Fruit fly (Drosophila melanogaster) whole organism, adult: ENCODE measurements around the gene Mpi.

Source experiments
- CG11617 ChIP-seq: fragments of 200-800 bp; sonication (Bioruptor generic); optimal IDR thresholded peaks from 2 replicates; lab custom pipeline; 2017; ENCODE audit warnings: mild to moderate bottlenecking, missing biosample characterization, missing genetic modification reagents, missing genetic modification characterization
- CG12768 ChIP-seq: fragments of 200-800 bp; sonication (Bioruptor generic); optimal IDR thresholded peaks from 2 replicates; lab custom pipeline; 2017; ENCODE audit warnings: missing biosample characterization, missing genetic modification characterization, mild to moderate bottlenecking, moderate library complexity, missing genetic modification reagents
- CG14711 ChIP-seq: fragments of 200-800 bp; sonication (Bioruptor generic); optimal IDR thresholded peaks from 2 replicates; lab custom pipeline; 2018; ENCODE audit warnings: missing biosample characterization, mild to moderate bottlenecking, missing genetic modification characterization, moderate library complexity
- CG1620 ChIP-seq: fragments of 200-800 bp; sonication (Bioruptor generic); optimal IDR thresholded peaks from 2 replicates; lab custom pipeline; 2016; ENCODE audit warnings: missing biosample characterization, missing genetic modification characterization
- CG33017 ChIP-seq: fragments of 200-800 bp; sonication (Bioruptor generic); optimal IDR thresholded peaks from 2 replicates; lab custom pipeline; 2018; ENCODE audit warnings: missing biosample characterization, mild to moderate bottlenecking, missing genetic modification characterization, moderate library complexity
- CG5204 ChIP-seq: fragments of 200-800 bp; sonication (Bioruptor generic); optimal IDR thresholded peaks from 2 replicates; lab custom pipeline; 2016; ENCODE audit warnings: missing biosample characterization, missing genetic modification characterization
- CG7045 ChIP-seq: fragments of 200-800 bp; sonication (Bioruptor generic); optimal IDR thresholded peaks from 2 replicates; lab custom pipeline; 2017; ENCODE audit warnings: missing biosample characterization, mild to moderate bottlenecking, missing genetic modification characterization
- CG7101 ChIP-seq: fragments of 200-800 bp; sonication (Bioruptor generic); optimal IDR thresholded peaks from 2 replicates; lab custom pipeline; 2018; ENCODE audit warnings: missing biosample characterization, mild to moderate bottlenecking, missing genetic modification characterization, moderate library complexity
- Clk ChIP-seq: fragments of 200-800 bp; sonication (Bioruptor generic); optimal IDR thresholded peaks from 2 replicates; lab custom pipeline; 2017; ENCODE audit warnings: missing biosample characterization, missing genetic modification characterization
- Crg-1 ChIP-seq: fragments of 200-800 bp; sonication (Bioruptor generic); optimal IDR thresholded peaks from 2 replicates; lab custom pipeline; 2016; ENCODE audit warnings: missing biosample characterization, missing genetic modification characterization
- Hr96 ChIP-seq: fragments of 200-800 bp; sonication (Bioruptor generic); optimal IDR thresholded peaks from 2 replicates; lab custom pipeline; 2016; ENCODE audit warnings: missing biosample characterization, missing genetic modification characterization
- Mnt ChIP-seq: fragments of 200-800 bp; sonication (Bioruptor generic); optimal IDR thresholded peaks from 2 replicates; lab custom pipeline; 2016; ENCODE audit warnings: missing biosample characterization, mild to moderate bottlenecking, missing genetic modification characterization
- bab1 ChIP-seq: fragments of 200-800 bp; sonication (Bioruptor generic); optimal IDR thresholded peaks from 3 replicates; lab custom pipeline; 2019; ENCODE audit warnings: missing biosample characterization, mild to moderate bottlenecking, missing genetic modification characterization, moderate library complexity
- cic ChIP-seq: fragments of 200-800 bp; sonication (Bioruptor generic); optimal IDR thresholded peaks from 2 replicates; lab custom pipeline; 2017; ENCODE audit warnings: missing biosample characterization, mild to moderate bottlenecking, missing genetic modification characterization, moderate library complexity
- cnc ChIP-seq, 2 experiments: fragments of >200 bp; optimal IDR thresholded peaks; 2 replicates each; lab custom pipeline; 2017
- kay ChIP-seq: fragments of 200-800 bp; sonication (Bioruptor generic); peaks from one replicate; lab custom pipeline; 2016; ENCODE audit warnings: missing biosample characterization, missing genetic modification characterization, borderline replicate concordance
- ovo ChIP-seq: fragments of 200-800 bp; sonication (Bioruptor generic); optimal IDR thresholded peaks from 2 replicates; lab custom pipeline; 2016; ENCODE audit warnings: missing biosample characterization, missing genetic modification characterization
- pad ChIP-seq: fragments of 200-800 bp; sonication (Bioruptor generic); optimal IDR thresholded peaks from 3 replicates; lab custom pipeline; 2017; ENCODE audit warnings: missing biosample characterization, missing genetic modification characterization, mild to moderate bottlenecking, moderate library complexity, missing genetic modification reagents
- tj ChIP-seq: fragments of 200-800 bp; sonication (Bioruptor generic); optimal IDR thresholded peaks from 3 replicates; lab custom pipeline; 2017; ENCODE audit warnings: missing biosample characterization, mild to moderate bottlenecking, missing genetic modification characterization, moderate library complexity
- toe ChIP-seq: fragments of 200-800 bp; sonication (Bioruptor generic); optimal IDR thresholded peaks from 2 replicates; lab custom pipeline; 2016; ENCODE audit warnings: missing biosample characterization, missing genetic modification characterization

Gene Mpi

DNA sequence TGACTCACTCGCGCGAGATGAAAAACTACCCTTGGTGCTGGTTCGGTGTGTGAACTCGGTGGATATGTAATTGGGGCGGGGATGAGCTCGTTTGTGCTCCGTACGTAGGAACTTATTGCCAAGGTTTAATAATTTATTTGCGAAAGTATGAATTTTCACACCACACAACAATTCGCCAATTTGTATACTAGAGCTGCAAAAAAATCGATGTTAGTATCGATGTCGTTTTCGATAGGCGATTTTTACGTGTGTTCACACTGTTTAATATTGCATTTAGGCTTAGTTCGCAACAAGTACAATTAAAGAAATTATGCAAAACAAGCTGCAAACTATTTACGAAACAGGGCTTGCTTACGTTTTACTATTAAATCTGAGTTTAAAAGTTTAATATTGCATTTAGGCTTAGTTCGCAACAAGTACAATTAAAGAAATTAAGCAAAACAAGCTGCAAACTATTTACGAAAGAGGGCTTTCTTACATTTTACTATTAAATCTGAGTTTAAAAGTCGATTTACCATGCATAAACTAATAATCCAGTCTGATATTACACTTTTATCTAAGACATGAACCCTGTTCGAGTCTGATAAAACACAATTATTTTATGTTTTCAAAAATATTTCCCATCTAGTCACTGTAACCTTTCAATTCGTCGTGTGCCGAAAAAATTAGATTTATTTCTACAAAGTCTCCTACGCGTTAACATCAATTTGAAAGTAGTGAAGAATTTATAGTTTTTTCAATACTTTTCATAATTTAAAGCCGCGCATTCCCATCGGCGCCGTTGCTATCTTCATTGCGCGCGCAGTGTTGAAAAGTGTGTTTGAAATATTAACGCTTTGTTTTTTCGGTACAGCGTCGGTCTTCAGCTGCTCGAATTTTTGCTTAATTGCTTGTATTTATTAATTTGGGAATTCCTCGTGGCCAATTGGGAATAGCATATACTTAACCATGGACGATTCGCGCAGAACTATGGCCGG is 3.8 kb downstream of the Mpi start, which contains the start of the genes Snap24 and CG8478:
TSS of gene Snap24 (minus strand) at position 196 of the 977 bp plus-strand sequence.
TSS of gene CG8478 (plus strand) at position 696 of the 977 bp plus-strand sequence.
- TF ChIP-seq Mnt (GFP tag; lab: Kevin White, UChicago): peak; percentile 25
- TF ChIP-seq tj (GFP tag; lab: Kevin White, UChicago): peak; percentile 0
- TF ChIP-seq pad (GFP tag; lab: Kevin White, UChicago): peak; percentile 51
- peak; percentile 9 for TF ChIP-seq bab1 (GFP tag; lab: Kevin White, UChicago)
- TF ChIP-seq toe (GFP tag; lab: Kevin White, UChicago): no peak
- peak; percentile 1 for TF ChIP-seq CG11617

dm6 chr3R:9767620-9768592 is 8.5 kb downstream of the Mpi start, which contains the start of gene Naa80:
TSS of gene Naa80 (plus strand) at chr3R:9767834.
- TF ChIP-seq CG12768 (GFP tag; lab: Kevin White, UChicago): peak; percentile 82
- no peak for TF ChIP-seq cnc (optimal IDR thresholded peaks at IDR 0.05; lab: Kevin White, UChicago)
- TF ChIP-seq cic (GFP tag; lab: Kevin White, UChicago): peak; percentile 88
- TF ChIP-seq Crg-1 (GFP tag; lab: Kevin White, UChicago): peak; percentile 96
- peak; percentile 64 for TF ChIP-seq ovo (GFP tag; lab: Kevin White, UChicago)
- TF ChIP-seq Clk (GFP tag; lab: Kevin White, UChicago): peak; percentile 67
- TF ChIP-seq pad (GFP tag; lab: Kevin White, UChicago): peak; percentile 80
- peak; percentile 95 for TF ChIP-seq CG1620 (GFP tag; lab: Kevin White, UChicago)
- peak; percentile 82 for TF ChIP-seq CG7101 (tag; lab: Kevin White, UChicago)
- peak; percentile 65 for TF ChIP-seq CG7045 (GFP tag; lab: Kevin White, UChicago)
- peak; percentile 38 for TF ChIP-seq Hr96 (GFP tag; lab: Kevin White, UChicago)
- peak; percentile 56 for TF ChIP-seq bab1 (GFP tag; lab: Kevin White, UChicago)
- TF ChIP-seq CG11617: peak; percentile 57
- no peak for TF ChIP-seq CG5204
- peak; percentile 92 for TF ChIP-seq Mnt (GFP tag; lab: Kevin White, UChicago)
- peak; percentile 21 for TF ChIP-seq tj (GFP tag; lab: Kevin White, UChicago)
- TF ChIP-seq CG14711 (tag; lab: Kevin White, UChicago): peak; percentile 55
- no peak for TF ChIP-seq kay (GFP tag; lab: Kevin White, UChicago)
- TF ChIP-seq CG33017 (tag; lab: Kevin White, UChicago): peak; percentile 69
- TF ChIP-seq toe (GFP tag; lab: Kevin White, UChicago): peak; percentile 63

DNA sequence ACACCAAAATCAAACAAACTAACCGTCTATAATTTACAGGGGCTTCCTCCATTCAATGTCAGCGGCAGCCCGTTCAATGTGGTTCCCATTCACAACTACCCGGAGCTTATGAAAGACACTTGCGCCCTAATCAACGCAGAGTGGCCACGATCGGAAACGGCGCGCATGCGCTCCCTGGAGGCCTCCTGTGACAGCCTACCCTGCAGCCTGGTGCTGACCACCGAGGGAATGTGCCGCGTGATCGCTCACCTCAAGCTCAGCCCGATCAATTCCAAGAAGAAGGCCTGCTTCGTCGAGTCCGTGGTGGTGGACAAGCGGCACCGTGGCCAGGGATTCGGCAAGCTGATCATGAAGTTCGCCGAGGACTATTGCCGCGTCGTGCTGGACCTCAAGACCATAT is 9.5 kb downstream of the Mpi start, which contains the start of gene MED6:
TSS of gene MED6 (minus strand) at position 101 of the 400 bp plus-strand sequence.
- TF ChIP-seq Mnt (GFP tag; lab: Kevin White, UChicago): no peak

- TF ChIP-seq CG7045 (GFP tag; lab: Kevin White, UChicago): no peak
- TF ChIP-seq toe (GFP tag; lab: Kevin White, UChicago): no peak
- no peak for TF ChIP-seq Clk (GFP tag; lab: Kevin White, UChicago)
- no peak for TF ChIP-seq ovo (GFP tag; lab: Kevin White, UChicago)
- no peak for TF ChIP-seq pad (GFP tag; lab: Kevin White, UChicago)
- no peak for TF ChIP-seq cnc (optimal IDR thresholded peaks at IDR 0.05; lab: Kevin White, UChicago)
- TF ChIP-seq CG12768 (GFP tag; lab: Kevin White, UChicago): no peak
- no peak for TF ChIP-seq CG14711 (tag; lab: Kevin White, UChicago)
- TF ChIP-seq CG33017 (tag; lab: Kevin White, UChicago): no peak
- no peak for TF ChIP-seq Crg-1 (GFP tag; lab: Kevin White, UChicago)
- TF ChIP-seq cic (GFP tag; lab: Kevin White, UChicago): no peak
- TF ChIP-seq tj (GFP tag; lab: Kevin White, UChicago): no peak
- TF ChIP-seq Mnt (GFP tag; lab: Kevin White, UChicago): no peak
- TF ChIP-seq CG7101 (tag; lab: Kevin White, UChicago): no peak
- TF ChIP-seq CG11617: no peak
- no peak for TF ChIP-seq CG1620 (GFP tag; lab: Kevin White, UChicago)
- no peak for TF ChIP-seq CG5204
Measured at dm6 chr3R:9770127-9770526, 10.7 kb downstream of the Mpi start.

dm6 chr3R:9771519-9771972 is 12.1 kb downstream of the Mpi start, which contains the start of gene CG9471:
TSS of gene CG9471 (minus strand) at chr3R:9771542.
- TF ChIP-seq bab1 (GFP tag; lab: Kevin White, UChicago): peak; percentile 98
- TF ChIP-seq tj (GFP tag; lab: Kevin White, UChicago): peak; percentile 78
- TF ChIP-seq cic (GFP tag; lab: Kevin White, UChicago): peak; percentile 94
- TF ChIP-seq toe (GFP tag; lab: Kevin White, UChicago): peak; percentile 96
- peak; percentile 95 for TF ChIP-seq Hr96 (GFP tag; lab: Kevin White, UChicago)
- TF ChIP-seq Crg-1 (GFP tag; lab: Kevin White, UChicago): peak; percentile 88
- TF ChIP-seq Mnt (GFP tag; lab: Kevin White, UChicago): peak; percentile 92
- peak; percentile 96 for TF ChIP-seq CG11617
- peak; percentile 95 for TF ChIP-seq CG1620 (GFP tag; lab: Kevin White, UChicago)
- TF ChIP-seq ovo (GFP tag; lab: Kevin White, UChicago): peak; percentile 88
- TF ChIP-seq CG14711 (tag; lab: Kevin White, UChicago): peak; percentile 92
- no peak for TF ChIP-seq kay (GFP tag; lab: Kevin White, UChicago)
- peak; percentile 94 for TF ChIP-seq CG7045 (GFP tag; lab: Kevin White, UChicago)
- peak; percentile 91 for TF ChIP-seq Clk (GFP tag; lab: Kevin White, UChicago)
- peak; percentile 97 for TF ChIP-seq CG12768 (GFP tag; lab: Kevin White, UChicago)
- peak; percentile 98 for TF ChIP-seq CG33017 (tag; lab: Kevin White, UChicago)
- peak; percentile 84 for TF ChIP-seq pad (GFP tag; lab: Kevin White, UChicago)
- TF ChIP-seq cnc (optimal IDR thresholded peaks at IDR 0.05; lab: Kevin White, UChicago): no peak
- peak; percentile 97 for TF ChIP-seq CG5204
- TF ChIP-seq CG7101 (tag; lab: Kevin White, UChicago): peak; percentile 97
